Worm (Caenorhabditis elegans) whole organism, young adult: Measurements from ENCODE around the gene ced-4.

Experiments
- B0019.2 ChIP-seq: fragments of 200-800 bp; sonication (Bioruptor generic); conservative IDR thresholded peaks from 2 replicates; pipeline ENCODE4 v1.3.6; 2022; ENCODE audit warnings: missing genetic modification reagents, missing genetic modification characterization, missing compliant biosample characterization
- B0261.1 ChIP-seq: sonication (generic microtip); optimal IDR thresholded peaks from 2 replicates; lab custom pipeline; 2016; ENCODE audit warnings: mild to moderate bottlenecking, missing genetic modification characterization, moderate library complexity, missing compliant biosample characterization
- B0336.3 ChIP-seq: fragments of 200-800 bp; sonication (Bioruptor generic); IDR thresholded peaks from 2 replicates; pipeline ENCODE4 v1.3.6; 2022; ENCODE audit warnings: missing genetic modification characterization, missing compliant biosample characterization
- C17E4.6 ChIP-seq: fragments of 200-800 bp; sonication (Bioruptor generic); IDR thresholded peaks from 2 replicates; pipeline ENCODE4 v1.3.6; 2022; ENCODE audit warnings: missing genetic modification reagents, missing genetic modification characterization, missing compliant biosample characterization
- F10E7.11 ChIP-seq: sonication (generic microtip); optimal IDR thresholded peaks from 2 replicates; lab custom pipeline; 2017; ENCODE audit warnings: mild to moderate bottlenecking, missing genetic modification characterization, moderate library complexity, missing compliant biosample characterization
- F22D6.2 ChIP-seq: sonication (generic microtip); optimal IDR thresholded peaks from 2 replicates; lab custom pipeline; 2016; ENCODE audit warnings: mild to moderate bottlenecking, missing genetic modification characterization, missing compliant biosample characterization
- F23B12.7 ChIP-seq: sonication (generic microtip); optimal IDR thresholded peaks from 2 replicates; lab custom pipeline; 2017; ENCODE audit warnings: missing genetic modification characterization, mild to moderate bottlenecking, missing compliant biosample characterization, antibody characterized with exemption, moderate library complexity; ENCODE audit not compliant: insufficient read depth
- F37B4.10 ChIP-seq: fragments of 200-800 bp; sonication (Bioruptor generic); IDR thresholded peaks from 2 replicates; pipeline ENCODE4 v1.3.6; 2022; ENCODE audit warnings: missing genetic modification characterization, missing compliant biosample characterization
- F57C9.4 ChIP-seq: sonication (generic microtip); optimal IDR thresholded peaks from 2 replicates; lab custom pipeline; 2017; ENCODE audit warnings: mild to moderate bottlenecking, missing genetic modification characterization, missing compliant biosample characterization
- Y53G8AR.9 ChIP-seq: fragments of 200-800 bp; sonication (Bioruptor generic); conservative IDR thresholded peaks from 2 replicates; pipeline ENCODE4 v1.3.6; 2022; ENCODE audit warnings: missing genetic modification reagents, missing genetic modification characterization, missing compliant biosample characterization
- ZK185.1 ChIP-seq: sonication (generic microtip); optimal IDR thresholded peaks from 2 replicates; lab custom pipeline; 2016; ENCODE audit warnings: mild to moderate bottlenecking, missing genetic modification characterization, missing compliant biosample characterization; ENCODE audit not compliant: poor library complexity, severe bottlenecking
- akir-1 ChIP-seq: fragments of 200-800 bp; sonication (Bioruptor generic); optimal IDR thresholded peaks from 2 replicates; lab custom pipeline; 2018; ENCODE audit warnings: mild to moderate bottlenecking, missing genetic modification characterization, moderate library complexity, missing compliant biosample characterization
- ama-1 ChIP-seq, 3 experiments: fragments of 150-350 bp in 1 of 3; sonication (generic microtip) in 2 of 3; optimal IDR thresholded peaks; 2 replicates each; lab custom pipeline; 2014 to 2018; ENCODE audit warnings: missing biosample characterization in 2 of 3, missing genetic modification characterization in 2 of 3, missing genetic modification reagents in 2 of 3
- atf-7 ChIP-seq: sonication (generic microtip); optimal IDR thresholded peaks from 2 replicates; lab custom pipeline; 2017; ENCODE audit warnings: mild to moderate bottlenecking, missing genetic modification characterization, missing compliant biosample characterization
- athp-1 ChIP-seq: sonication (generic microtip); optimal IDR thresholded peaks from 2 replicates; lab custom pipeline; 2017; ENCODE audit warnings: mild to moderate bottlenecking, missing genetic modification characterization, missing compliant biosample characterization
- attf-6 ChIP-seq: fragments of 200-800 bp; sonication (Bioruptor generic); IDR thresholded peaks from 2 replicates; pipeline ENCODE4 v1.3.6; 2022; ENCODE audit warnings: missing genetic modification reagents, missing genetic modification characterization, missing compliant biosample characterization
- bed-1 ChIP-seq: fragments of 200-800 bp; sonication (Bioruptor generic); IDR thresholded peaks from 2 replicates; pipeline ENCODE4 v1.3.6; 2022; ENCODE audit warnings: missing genetic modification reagents, missing genetic modification characterization, missing compliant biosample characterization
- cebp-1 ChIP-seq, 2 experiments: fragments of 200-800 bp in 1 of 2; sonication (Bioruptor generic) in 1 of 2; sonication (generic microtip) in 1 of 2; IDR thresholded peaks in 1 of 2; optimal IDR thresholded peaks in 1 of 2; 2 replicates each; pipeline versions ENCODE4 v1.3.6 to Lab custom; 2017 to 2022; ENCODE audit warnings: missing compliant biosample characterization in 2 of 2, missing genetic modification characterization in 2 of 2, mild to moderate bottlenecking in 1 of 2, missing genetic modification reagents in 1 of 2, moderate library complexity in 1 of 2
- ceh-100 ChIP-seq: fragments of 200-800 bp; sonication (Bioruptor generic); IDR thresholded peaks from 2 replicates; pipeline ENCODE4 v1.3.6; 2022; ENCODE audit warnings: missing genetic modification reagents, missing genetic modification characterization, missing compliant biosample characterization
- die-1 ChIP-seq: sonication (generic microtip); optimal IDR thresholded peaks from 2 replicates; lab custom pipeline; 2016; ENCODE audit warnings: missing genotype, mild to moderate bottlenecking, missing genetic modification characterization, missing compliant biosample characterization
- dpl-1 ChIP-seq: fragments of 150-350 bp; optimal IDR thresholded peaks from 2 replicates; lab custom pipeline; 2014; ENCODE audit warnings: missing biosample characterization, missing genetic modification reagents, missing genetic modification characterization
- egrh-3 ChIP-seq: fragments of 200-800 bp; sonication (Bioruptor generic); IDR thresholded peaks from 2 replicates; pipeline ENCODE4 v1.3.6; 2022; ENCODE audit warnings: missing genetic modification reagents, missing genetic modification characterization, missing compliant biosample characterization
- ekl-4 ChIP-seq: fragments of 200-800 bp; sonication (Bioruptor generic); IDR thresholded peaks from 2 replicates; pipeline ENCODE4 v1.3.6; 2022; ENCODE audit warnings: missing genetic modification reagents, missing genetic modification characterization, missing compliant biosample characterization
- fkh-3 ChIP-seq: sonication (generic microtip); optimal IDR thresholded peaks from 2 replicates; lab custom pipeline; 2016; ENCODE audit warnings: mild to moderate bottlenecking, missing genetic modification characterization, missing compliant biosample characterization
- gei-17 ChIP-seq: fragments of 200-800 bp; sonication (Bioruptor generic); optimal IDR thresholded peaks from 2 replicates; lab custom pipeline; 2018; ENCODE audit warnings: mild to moderate bottlenecking, missing genetic modification characterization, missing compliant biosample characterization
- him-1 ChIP-seq: sonication (generic microtip); optimal IDR thresholded peaks from 2 replicates; lab custom pipeline; 2016; ENCODE audit warnings: missing genotype, missing genetic modification reagents, missing genetic modification characterization, missing compliant biosample characterization
- hlh-26 ChIP-seq: fragments of 200-800 bp; sonication (Bioruptor generic); conservative IDR thresholded peaks from 2 replicates; pipeline ENCODE4 v1.3.6; 2022; ENCODE audit warnings: missing genetic modification reagents, missing genetic modification characterization, missing compliant biosample characterization
- hmg-20 ChIP-seq: fragments of 200-800 bp; sonication (Bioruptor generic); IDR thresholded peaks from 2 replicates; pipeline ENCODE4 v1.3.6; 2022; ENCODE audit warnings: missing genetic modification reagents, missing genetic modification characterization, missing compliant biosample characterization
- hsf-1 ChIP-seq: fragments of 200-800 bp; sonication (Bioruptor generic); IDR thresholded peaks from 2 replicates; pipeline ENCODE4 v1.3.6; 2022; ENCODE audit warnings: missing genetic modification reagents, missing genetic modification characterization, missing compliant biosample characterization
- lag-1 ChIP-seq: fragments of 200-800 bp; sonication (Bioruptor generic); IDR thresholded peaks from 2 replicates; pipeline ENCODE4 v1.3.6; 2022; ENCODE audit warnings: missing genetic modification reagents, missing genetic modification characterization, missing compliant biosample characterization
- let-526 ChIP-seq: fragments of 200-800 bp; sonication (Bioruptor generic); IDR thresholded peaks from 2 replicates; pipeline ENCODE4 v1.3.6; 2022; ENCODE audit warnings: missing genetic modification reagents, missing genetic modification characterization, missing compliant biosample characterization
- lsl-1 ChIP-seq: fragments of 200-800 bp; sonication (Bioruptor generic); optimal IDR thresholded peaks from 2 replicates; lab custom pipeline; 2018; ENCODE audit warnings: mild to moderate bottlenecking, missing genetic modification characterization, moderate library complexity, missing compliant biosample characterization
- madf-3 ChIP-seq: fragments of 200-800 bp; sonication (Bioruptor generic); IDR thresholded peaks from 2 replicates; pipeline ENCODE4 v1.3.6; 2022; ENCODE audit warnings: missing genetic modification reagents, missing genetic modification characterization, missing compliant biosample characterization
- madf-6 ChIP-seq: fragments of 200-800 bp; sonication (Bioruptor generic); IDR thresholded peaks from 2 replicates; pipeline ENCODE4 v1.3.6; 2022; ENCODE audit warnings: missing genetic modification reagents, missing genetic modification characterization, missing compliant biosample characterization
- mcd-1 ChIP-seq: fragments of 200-800 bp; sonication (Bioruptor generic); IDR thresholded peaks from 2 replicates; pipeline ENCODE4 v1.3.6; 2022; ENCODE audit warnings: missing genetic modification reagents, missing genetic modification characterization, missing compliant biosample characterization
- rcor-1 ChIP-seq: fragments of 200-800 bp; sonication (Bioruptor generic); IDR thresholded peaks from 2 replicates; pipeline ENCODE4 v1.3.6; 2022; ENCODE audit warnings: missing genetic modification reagents, missing genetic modification characterization, missing compliant biosample characterization
- snpc-1.1 ChIP-seq: sonication (generic microtip); optimal IDR thresholded peaks from 2 replicates; lab custom pipeline; 2017; ENCODE audit warnings: missing genetic modification characterization, mild to moderate bottlenecking, missing compliant biosample characterization, antibody characterized with exemption, moderate library complexity, missing genotype, missing genetic modification reagents; ENCODE audit not compliant: insufficient read depth
- snpc-1.3 ChIP-seq: sonication (generic microtip); optimal IDR thresholded peaks from 2 replicates; lab custom pipeline; 2017; ENCODE audit warnings: missing genetic modification characterization, mild to moderate bottlenecking, missing compliant biosample characterization, antibody characterized with exemption, moderate library complexity, missing genotype, missing genetic modification reagents; ENCODE audit not compliant: insufficient read depth
- sptf-2 ChIP-seq: fragments of 200-800 bp; sonication (Bioruptor generic); optimal IDR thresholded peaks from 2 replicates; lab custom pipeline; 2018; ENCODE audit warnings: mild to moderate bottlenecking, missing genetic modification characterization, missing compliant biosample characterization
- tbp1 ChIP-seq: fragments of 200-800 bp; sonication (Bioruptor generic); optimal IDR thresholded peaks from 2 replicates; lab custom pipeline; 2018; ENCODE audit warnings: mild to moderate bottlenecking, missing genetic modification characterization, missing compliant biosample characterization
- tbx-9 ChIP-seq: sonication (generic microtip); optimal IDR thresholded peaks from 2 replicates; lab custom pipeline; 2016; ENCODE audit warnings: borderline replicate concordance, missing genetic modification characterization, inconsistent platforms, missing compliant biosample characterization
- xnd-1 ChIP-seq: sonication (generic microtip); optimal IDR thresholded peaks from 2 replicates; lab custom pipeline; 2016; ENCODE audit warnings: missing genotype, missing genetic modification reagents, missing genetic modification characterization, missing compliant biosample characterization
- ztf-26 ChIP-seq: sonication (generic microtip); optimal IDR thresholded peaks from 2 replicates; lab custom pipeline; 2017; ENCODE audit warnings: missing genetic modification characterization, missing compliant biosample characterization

The ced-4 gene

ce11 chrIII:4863127-4863526 is 11.0 kb downstream of the ced-4 start, which contains the start of gene coq-8:
coq-8 (plus strand) TSS chrIII:4863427.
- TF ChIP-seq cebp-1 (GFP tag; IDR thresholded peaks at IDR 0.05; lab: Robert Waterston, UW): no peak
- TF ChIP-seq cebp-1 (tag; optimal IDR thresholded peaks at IDR 0.05; lab: Kevin White, UChicago): no peak
- no peak for TF ChIP-seq xnd-1
- no peak for TF ChIP-seq let-526 (GFP tag; lab: Robert Waterston, UW)
- TF ChIP-seq die-1 (tag; lab: Kevin White, UChicago): no peak
- TF ChIP-seq tbx-9 (tag; lab: Kevin White, UChicago): no peak
- no peak for TF ChIP-seq F37B4.10 (GFP tag; lab: Robert Waterston, UW)
- TF ChIP-seq egrh-3 (GFP tag; lab: Robert Waterston, UW): no peak
- no peak for TF ChIP-seq madf-3 (GFP tag; lab: Robert Waterston, UW)
- TF ChIP-seq madf-6 (GFP tag; lab: Robert Waterston, UW): no peak
- no peak for TF ChIP-seq hsf-1
- TF ChIP-seq F22D6.2 (tag; lab: Kevin White, UChicago): no peak
- no peak for TF ChIP-seq Y53G8AR.9 (GFP tag; lab: Robert Waterston, UW)
- TF ChIP-seq sptf-2 (GFP tag; lab: Kevin White, UChicago): no peak
- no peak for TF ChIP-seq hmg-20 (GFP tag; lab: Robert Waterston, UW)
- no peak for TF ChIP-seq gei-17 (GFP tag; lab: Kevin White, UChicago)
- TF ChIP-seq akir-1 (GFP tag; lab: Kevin White, UChicago): no peak
- no peak for TF ChIP-seq ama-1 (optimal IDR thresholded peaks at IDR 0.05; lab: Kevin White, UChicago)
- no peak for TF ChIP-seq ama-1 (GFP tag; optimal IDR thresholded peaks at IDR 0.05; lab: Kevin White, UChicago)
- no peak for TF ChIP-seq mcd-1 (GFP tag; lab: Robert Waterston, UW)

ce11 chrIII:4866762-4867161 is 14.6 kb downstream of the ced-4 start, which contains the start of gene C35D10.17:
C35D10.17 (plus strand) TSS chrIII:4867062.
- TF ChIP-seq fkh-3 (tag; lab: Kevin White, UChicago) (no peak), hmg-20 (GFP tag; lab: Robert Waterston, UW) (no peak), athp-1 (no peak), ceh-100 (GFP tag; lab: Robert Waterston, UW) (no peak), lag-1 (GFP tag; lab: Robert Waterston, UW) (no peak)

- TF ChIP-seq hlh-26 (GFP tag; lab: Robert Waterston, UW) (no peak), him-1 (no peak), B0336.3 (GFP tag; lab: Robert Waterston, UW) (no peak), ZK185.1 (tag; lab: Kevin White, UChicago) (no peak), B0019.2 (GFP tag; lab: Robert Waterston, UW) (no peak), dpl-1 (GFP tag; lab: Kevin White, UChicago) (no peak), F57C9.4 (no peak)
Measured at ce11 chrIII:4868643-4869042, 16.5 kb downstream of the ced-4 start, which contains the start of the genes msd-4 and C35D10.3. msd-4 (minus strand) TSS chrIII:4868743. C35D10.3 (plus strand) TSS chrIII:4868921.

ce11 chrIII:4870478-4870877 is 18.4 kb downstream of the ced-4 start, which contains the start of gene gipc-1:
gipc-1 (plus strand) TSS chrIII:4870778.
- TF ChIP-seq snpc-1.3 (tag; lab: Kevin White, UChicago): no peak
- TF ChIP-seq tbp1 (GFP tag; lab: Kevin White, UChicago): no peak
- no peak for TF ChIP-seq die-1 (tag; lab: Kevin White, UChicago)
- TF ChIP-seq snpc-1.1 (tag; lab: Kevin White, UChicago): no peak
- no peak for TF ChIP-seq F23B12.7 (tag; lab: Kevin White, UChicago)
- no peak for TF ChIP-seq C17E4.6 (GFP tag; lab: Robert Waterston, UW)
- TF ChIP-seq ekl-4: no peak
- no peak for TF ChIP-seq tbx-9 (tag; lab: Kevin White, UChicago)
- TF ChIP-seq B0261.1 (tag; lab: Kevin White, UChicago): no peak
- TF ChIP-seq ztf-26 (tag; lab: Kevin White, UChicago): no peak
- no peak for TF ChIP-seq ama-1 (optimal IDR thresholded peaks at IDR 0.05; lab: Kevin White, UChicago)
- no peak for TF ChIP-seq ama-1 (GFP tag; optimal IDR thresholded peaks at IDR 0.05; lab: Kevin White, UChicago)
- no peak for TF ChIP-seq F10E7.11 (tag; lab: Kevin White, UChicago)
- no peak for TF ChIP-seq rcor-1 (GFP tag; lab: Robert Waterston, UW)
- no peak for TF ChIP-seq atf-7 (tag; lab: Kevin White, UChicago)
- TF ChIP-seq bed-1 (GFP tag; lab: Robert Waterston, UW): no peak
- TF ChIP-seq lsl-1 (GFP tag; lab: Kevin White, UChicago): no peak
- no peak for TF ChIP-seq attf-6 (GFP tag; lab: Robert Waterston, UW)
